Fruit fly (Drosophila melanogaster) whole organism, wandering third instar larva: ENCODE measurements around the gene ovm.

Experiments used
- Abd-B ChIP-seq: fragments of >200 bp; optimal IDR thresholded peaks from 2 replicates; lab custom pipeline; 2017; ENCODE audit warnings: missing biosample characterization, missing genetic modification characterization
- CG32264 ChIP-seq: fragments of 200-800 bp; sonication (Bioruptor generic); optimal IDR thresholded peaks from 2 replicates; lab custom pipeline; 2016; ENCODE audit warnings: missing biosample characterization, missing genetic modification characterization
- CG9705 ChIP-seq: fragments of 200-800 bp; sonication (Bioruptor generic); optimal IDR thresholded peaks from 2 replicates; lab custom pipeline; 2018; ENCODE audit warnings: missing biosample characterization, mild to moderate bottlenecking, missing genetic modification characterization
- CrebA ChIP-seq: fragments of 200-800 bp; sonication (Bioruptor generic); optimal IDR thresholded peaks from 2 replicates; lab custom pipeline; 2016; ENCODE audit warnings: missing biosample characterization, mild to moderate bottlenecking, missing genetic modification characterization, borderline replicate concordance
- Dfd ChIP-seq: fragments of >200 bp; optimal IDR thresholded peaks from 2 replicates; lab custom pipeline; 2017; ENCODE audit warnings: missing biosample characterization, missing genetic modification characterization
- Dif ChIP-seq: fragments of 200-275, 200-300 bp; sonication (Bioruptor generic); optimal IDR thresholded peaks from 2 replicates; lab custom pipeline; 2018; ENCODE audit warnings: missing biosample characterization, missing genetic modification characterization; ENCODE audit not compliant: partially characterized antibody
- GATAd ChIP-seq: sonication (Bioruptor generic); optimal IDR thresholded peaks from 2 replicates; lab custom pipeline; 2016; ENCODE audit warnings: missing biosample characterization, missing genetic modification characterization
- HLH106 ChIP-seq: fragments of 200-800 bp; optimal IDR thresholded peaks from 3 replicates; lab custom pipeline; 2019; ENCODE audit warnings: missing biosample characterization, mild to moderate bottlenecking, missing genetic modification characterization, moderate library complexity
- Hnf4 ChIP-seq: fragments of 200-800 bp; sonication (Bioruptor generic); optimal IDR thresholded peaks from 2 replicates; lab custom pipeline; 2016; ENCODE audit warnings: missing biosample characterization, mild to moderate bottlenecking, missing genetic modification characterization
- Hr78 ChIP-seq: fragments of >200 bp; optimal IDR thresholded peaks from 2 replicates; lab custom pipeline; 2017; ENCODE audit warnings: missing biosample characterization, missing genetic modification characterization
- Hr83 ChIP-seq: fragments of 200-300 bp; sonication (Bioruptor generic); optimal IDR thresholded peaks from 2 replicates; lab custom pipeline; 2016; ENCODE audit warnings: missing biosample characterization, mild to moderate bottlenecking, missing genetic modification characterization, moderate library complexity; ENCODE audit not compliant: poor library complexity, severe bottlenecking
- Jra ChIP-seq: sonication (Bioruptor generic); optimal IDR thresholded peaks from 2 replicates; lab custom pipeline; 2016; ENCODE audit warnings: missing biosample characterization, missing genetic modification characterization
- Mio ChIP-seq: sonication (Bioruptor generic); optimal IDR thresholded peaks from 2 replicates; lab custom pipeline; 2016; ENCODE audit warnings: missing biosample characterization, missing genetic modification characterization
- Myc ChIP-seq: fragments of >200 bp; optimal IDR thresholded peaks from 2 replicates; lab custom pipeline; 2017
- N ChIP-seq: fragments of >200 bp; optimal IDR thresholded peaks from 2 replicates; lab custom pipeline; 2018; ENCODE audit warnings: missing biosample characterization, missing external identifiers, missing genetic modification characterization
- OdsH ChIP-seq: fragments of 200-800 bp; sonication (Bioruptor generic); optimal IDR thresholded peaks from 2 replicates; lab custom pipeline; 2016; ENCODE audit warnings: missing biosample characterization, mild to moderate bottlenecking, missing genetic modification characterization
- Rel ChIP-seq, 2 experiments: fragments of 200-800 bp; sonication (Bioruptor generic) in 1 of 2; optimal IDR thresholded peaks; 2 replicates in 1 of 2; 3 replicates in 1 of 2; lab custom pipeline; 2016 to 2019; ENCODE audit warnings: mild to moderate bottlenecking in 2 of 2, missing biosample characterization in 2 of 2, missing genetic modification characterization in 2 of 2, moderate library complexity in 1 of 2
- Sp1 ChIP-seq: fragments of 200-800 bp; sonication (Bioruptor generic); optimal IDR thresholded peaks from 3 replicates; lab custom pipeline; 2019; ENCODE audit warnings: missing biosample characterization, mild to moderate bottlenecking, missing genetic modification characterization, moderate library complexity
- Vsx2 ChIP-seq: fragments of 200-300, 225-300 bp; sonication (Bioruptor generic); optimal IDR thresholded peaks from 2 replicates; lab custom pipeline; 2018; ENCODE audit warnings: missing biosample characterization, missing genetic modification characterization; ENCODE audit not compliant: partially characterized antibody
- br ChIP-seq: fragments of 200-800 bp; sonication (Bioruptor generic); optimal IDR thresholded peaks from 2 replicates; lab custom pipeline; 2016; ENCODE audit warnings: missing biosample characterization, missing genetic modification characterization
- brk ChIP-seq: fragments of 200-800 bp; sonication (Bioruptor generic); optimal IDR thresholded peaks from 2 replicates; lab custom pipeline; 2016; ENCODE audit warnings: missing biosample characterization, mild to moderate bottlenecking, missing genetic modification characterization
- dl ChIP-seq, 2 experiments: fragments of 175-275, 200-275 bp in 1 of 2; fragments of 200-275 bp in 1 of 2; sonication (Bioruptor generic); optimal IDR thresholded peaks; lab custom pipeline; 2018; ENCODE audit warnings: mild to moderate bottlenecking in 2 of 2, missing biosample characterization in 2 of 2, missing genetic modification characterization in 2 of 2, moderate library complexity in 2 of 2; ENCODE audit not compliant: partially characterized antibody in 2 of 2, insufficient read depth in 1 of 2
- dmrt93B ChIP-seq: fragments of 200-800 bp; sonication (Bioruptor generic); optimal IDR thresholded peaks from 2 replicates; lab custom pipeline; 2018; ENCODE audit warnings: missing biosample characterization, mild to moderate bottlenecking, missing genetic modification characterization
- dsf ChIP-seq: sonication (Bioruptor generic); optimal IDR thresholded peaks from 2 replicates; lab custom pipeline; 2016; ENCODE audit warnings: missing biosample characterization, missing genetic modification characterization, borderline replicate concordance
- ey ChIP-seq: fragments of 200-800 bp; sonication (Bioruptor generic); optimal IDR thresholded peaks from 2 replicates; lab custom pipeline; 2016; ENCODE audit warnings: missing biosample characterization, missing genetic modification characterization
- foxo ChIP-seq, 2 experiments: fragments of 200-800 bp; sonication (Bioruptor generic); optimal IDR thresholded peaks; 2 replicates in 1 of 2; 3 replicates in 1 of 2; lab custom pipeline; 2016 to 2017; ENCODE audit warnings: missing biosample characterization in 2 of 2, missing genetic modification characterization in 2 of 2
- fru ChIP-seq: fragments of 200-800 bp; sonication (Bioruptor generic); optimal IDR thresholded peaks from 3 replicates; lab custom pipeline; 2016; ENCODE audit warnings: missing biosample characterization, mild to moderate bottlenecking, missing genetic modification characterization
- h ChIP-seq: fragments of 200-800 bp; sonication (Bioruptor generic); optimal IDR thresholded peaks from 3 replicates; lab custom pipeline; 2016; ENCODE audit warnings: missing biosample characterization, mild to moderate bottlenecking, missing genetic modification characterization
- jim ChIP-seq: fragments of 175-275, 200-325 bp; sonication (Bioruptor generic); optimal IDR thresholded peaks from 2 replicates; lab custom pipeline; 2016; ENCODE audit warnings: missing biosample characterization, mild to moderate bottlenecking, missing genetic modification characterization
- lola ChIP-seq: fragments of >200 bp; optimal IDR thresholded peaks from 2 replicates; lab custom pipeline; 2017; ENCODE audit warnings: missing biosample characterization, missing genetic modification characterization
- pan ChIP-seq: fragments of >200 bp; optimal IDR thresholded peaks from 2 replicates; lab custom pipeline; 2017
- psq ChIP-seq: fragments of 200-800 bp; sonication (Bioruptor generic); optimal IDR thresholded peaks from 3 replicates; lab custom pipeline; 2017; ENCODE audit warnings: missing biosample characterization, mild to moderate bottlenecking, missing genetic modification characterization, moderate library complexity
- rgr ChIP-seq: fragments of 200-800 bp; sonication (Bioruptor generic); optimal IDR thresholded peaks from 3 replicates; lab custom pipeline; 2016; ENCODE audit warnings: missing biosample characterization, mild to moderate bottlenecking, missing genetic modification characterization
- sage ChIP-seq: fragments of 200-800 bp; sonication (Bioruptor generic); optimal IDR thresholded peaks from 2 replicates; lab custom pipeline; 2016; ENCODE audit warnings: missing biosample characterization, mild to moderate bottlenecking, missing genetic modification characterization
- sv ChIP-seq: fragments of 200-800 bp; sonication (Bioruptor generic); optimal IDR thresholded peaks from 3 replicates; lab custom pipeline; 2016; ENCODE audit warnings: missing biosample characterization, missing genetic modification characterization
- tai ChIP-seq: sonication (Bioruptor generic); optimal IDR thresholded peaks from 2 replicates; lab custom pipeline; 2016; ENCODE audit warnings: missing biosample characterization, missing genetic modification characterization
- usp ChIP-seq: fragments of >200 bp; optimal IDR thresholded peaks from 2 replicates; lab custom pipeline; 2017; ENCODE audit warnings: missing biosample characterization, missing genetic modification characterization
- woc ChIP-seq: sonication (Bioruptor generic); optimal IDR thresholded peaks from 2 replicates; lab custom pipeline; 2016; ENCODE audit warnings: missing biosample characterization, mild to moderate bottlenecking, missing genetic modification characterization

The ovm gene

DNA sequence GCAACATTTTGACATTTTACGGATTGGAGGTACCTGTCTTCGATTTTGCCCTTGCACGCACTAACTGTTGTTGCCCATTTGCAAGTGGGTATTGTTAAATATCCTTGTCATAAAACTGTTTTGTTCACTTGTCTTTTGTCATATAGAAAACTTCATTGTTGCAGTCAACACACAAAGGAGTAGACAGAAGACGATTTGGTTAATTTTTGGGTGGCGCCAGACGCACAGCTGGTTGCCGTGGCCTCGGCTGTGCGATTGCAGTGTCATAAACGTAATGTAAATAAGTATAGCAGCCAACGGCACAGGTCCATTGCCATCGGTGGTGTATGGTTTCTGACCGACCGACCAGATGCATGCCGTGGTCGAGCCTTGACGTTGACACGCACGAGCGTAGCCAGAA lies 49.5 kb downstream of the ovm start:
- TF ChIP-seq jim (GFP tag; lab: Kevin White, UChicago) (no peak), ey (GFP tag; lab: Kevin White, UChicago) (no peak), Hr78 (no peak), CrebA (GFP tag; lab: Kevin White, UChicago) (no peak), tai (no peak), Sp1 (GFP tag; lab: Kevin White, UChicago) (no peak), CG9705 (GFP tag; lab: Kevin White, UChicago) (no peak)
- TF ChIP-seq, all 38 proteins: peak for 0

DNA sequence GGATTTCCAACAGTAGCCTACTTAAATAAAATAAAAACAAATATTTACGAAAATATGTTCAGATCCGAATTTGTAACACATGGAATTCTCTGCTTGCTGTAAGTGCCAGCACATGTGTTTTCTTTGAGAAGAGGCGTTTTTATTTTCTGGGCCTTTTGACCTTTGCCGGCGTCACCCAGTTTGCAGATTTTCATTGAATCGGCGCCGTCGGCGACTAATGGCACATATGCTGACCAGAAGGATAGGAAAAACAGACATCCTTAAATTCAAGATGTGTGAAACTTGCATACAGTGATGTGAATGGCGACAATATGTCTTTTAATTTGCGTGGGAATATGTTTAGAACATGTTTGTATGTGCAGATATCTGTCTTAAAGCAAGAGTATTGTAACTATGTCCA lies 50.7 kb downstream of the ovm start:
- no peak for TF ChIP-seq fru

DNA sequence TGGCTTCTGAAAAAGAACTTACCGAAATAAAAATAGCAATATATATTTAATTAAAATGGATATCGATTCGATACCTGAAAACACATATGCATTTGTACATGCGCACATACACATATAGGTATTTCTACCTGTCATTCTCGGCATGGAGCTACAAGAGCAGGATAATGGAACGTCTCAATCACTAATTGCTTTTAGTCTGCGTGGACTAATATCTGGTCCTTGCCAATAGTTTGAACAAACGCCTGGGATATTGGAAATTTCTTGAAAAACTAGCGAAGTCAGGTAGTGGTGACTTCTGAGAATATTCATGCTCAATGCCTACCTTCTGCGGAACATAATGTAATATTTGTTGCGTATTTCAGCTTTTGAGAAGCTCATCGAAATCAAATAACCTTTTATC lies 51.6 kb downstream of the ovm start:
- TF ChIP-seq Dfd (GFP tag; lab: Kevin White, UChicago) (no peak), woc (no peak), Hr78 (no peak), Hr83 (GFP tag; lab: Kevin White, UChicago) (no peak), h (GFP tag; lab: Kevin White, UChicago) (no peak)

DNA sequence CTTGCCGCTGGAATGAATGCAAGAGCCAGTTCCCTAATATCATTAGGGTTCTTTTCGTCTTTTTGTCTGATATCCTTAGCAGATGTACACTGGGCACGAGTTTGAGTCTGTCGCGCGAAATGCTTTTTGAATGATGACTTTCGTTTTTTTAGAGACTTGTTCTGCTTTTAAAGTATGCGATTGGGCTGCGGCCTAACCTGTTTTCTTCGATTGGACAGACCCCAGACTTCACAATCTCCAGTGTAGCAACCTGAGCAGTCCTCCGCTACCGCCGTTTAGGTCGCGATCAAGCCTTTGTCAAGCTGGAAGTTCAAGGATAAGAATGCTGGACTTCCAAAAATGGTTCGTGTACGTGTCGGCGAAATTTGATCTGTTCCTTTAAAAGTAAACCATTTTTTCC lies 52.3 kb downstream of the ovm start:
- no peak for TF ChIP-seq CG32264
- TF ChIP-seq brk (GFP tag; lab: Kevin White, UChicago): no peak
- no peak for TF ChIP-seq Dfd (GFP tag; lab: Kevin White, UChicago)
- TF ChIP-seq Abd-B (GFP tag; lab: Kevin White, UChicago): no peak
- TF ChIP-seq N: no peak
- peak; percentile 67 for TF ChIP-seq Vsx2 (GFP tag; lab: Kevin White, UChicago)
- no peak for TF ChIP-seq Dif (GFP tag; lab: Kevin White, UChicago)
- TF ChIP-seq foxo (GFP tag; optimal IDR thresholded peaks at IDR 0.05; lab: Kevin White, UChicago): peak in 1 of 2 experiments; percentile 49
- no peak for TF ChIP-seq psq (GFP tag; lab: Kevin White, UChicago)
- TF ChIP-seq br: peak; percentile 19
- no peak for TF ChIP-seq dmrt93B (GFP tag; lab: Kevin White, UChicago)
- TF ChIP-seq Mio (GFP tag; lab: Kevin White, UChicago): no peak
- TF ChIP-seq Hnf4: no peak
- no peak for TF ChIP-seq Jra (GFP tag; lab: Kevin White, UChicago)
- TF ChIP-seq lola (GFP tag; lab: Kevin White, UChicago): no peak
- no peak for TF ChIP-seq dsf (GFP tag; lab: Kevin White, UChicago)
- TF ChIP-seq pan (lab: Kevin White, UChicago): no peak
- no peak for TF ChIP-seq Hr78
- no peak for TF ChIP-seq sv (GFP tag; lab: Kevin White, UChicago)
- TF ChIP-seq sage: no peak
- TF ChIP-seq rgr (GFP tag; lab: Kevin White, UChicago): peak; percentile 29
- TF ChIP-seq jim (GFP tag; lab: Kevin White, UChicago): no peak
- peak; percentile 29 for TF ChIP-seq woc
- TF ChIP-seq dl (GFP tag; optimal IDR thresholded peaks at IDR 0.05; lab: Kevin White, UChicago; ENCODE audit: insufficient read depth in 1 of 2, partially characterized antibody in 2 of 2): no peak
- TF ChIP-seq CG9705 (GFP tag; lab: Kevin White, UChicago): no peak
- peak; percentile 27 for TF ChIP-seq h (GFP tag; lab: Kevin White, UChicago)
- TF ChIP-seq ey (GFP tag; lab: Kevin White, UChicago): peak; percentile 47
- no peak for TF ChIP-seq GATAd (GFP tag; lab: Kevin White, UChicago)
- TF ChIP-seq Myc: no peak
- TF ChIP-seq fru: peak; percentile 54
- TF ChIP-seq tai: no peak
- peak; percentile 41 for TF ChIP-seq HLH106 (tag; lab: Kevin White, UChicago)
- TF ChIP-seq usp: no peak
- TF ChIP-seq Rel (GFP tag; optimal IDR thresholded peaks at IDR 0.05; lab: Kevin White, UChicago): no peak
- TF ChIP-seq Rel (tag; optimal IDR thresholded peaks at IDR 0.05; lab: Kevin White, UChicago): no peak
- TF ChIP-seq Sp1 (GFP tag; lab: Kevin White, UChicago): no peak
- peak; percentile 20 for TF ChIP-seq OdsH
- TF ChIP-seq CrebA (GFP tag; lab: Kevin White, UChicago): no peak
- TF ChIP-seq Hr83 (GFP tag; lab: Kevin White, UChicago): no peak
